Worm (Caenorhabditis elegans) whole organism, mixed stage, embryonic: ENCODE results near the gene Y32H12A.8.
A peak's percentile ranks its signal among the peaks of the same experiment; 100 is the strongest.

ENCODE experiments used
- elt-3 ChIP-seq: fragments of 150-350 bp; optimal IDR thresholded peaks from 2 replicates; lab custom pipeline; 2014; ENCODE audit warnings: missing biosample characterization, missing genetic modification characterization
- lin-13 ChIP-seq: fragments of 150-350 bp; optimal IDR thresholded peaks from 2 replicates; lab custom pipeline; 2014; ENCODE audit warnings: missing biosample characterization, missing genetic modification characterization
- unc-62 ChIP-seq: fragments of 150-350 bp; optimal IDR thresholded peaks from 2 replicates; lab custom pipeline; 2014; ENCODE audit warnings: missing biosample characterization, missing genetic modification reagents, missing genetic modification characterization

ce11 chrIII:5349250-5349649 lies 56.6 kb downstream of the Y32H12A.8 start, which contains the start of gene thoc-5:
- TF ChIP-seq lin-13 (tag; lab: Kevin White, UChicago), result peak; percentile 27
- TF ChIP-seq unc-62 (GFP tag; lab: Kevin White, UChicago), result no peak
- no peak for TF ChIP-seq elt-3
